Worm (Caenorhabditis elegans) whole organism, late embryonic: ENCODE measurements around the gene C39F7.1.

ENCODE experiments used
- F13H6.1 ChIP-seq: sonication (generic microtip); optimal IDR thresholded peaks from 2 replicates; lab custom pipeline; 2016; ENCODE audit warnings: missing genetic modification characterization, missing compliant biosample characterization
- Y22D7AL.16 ChIP-seq: sonication (generic microtip); optimal IDR thresholded peaks from 2 replicates; lab custom pipeline; 2016; ENCODE audit warnings: missing genetic modification characterization, missing compliant biosample characterization
- ahr-1 ChIP-seq: sonication (generic microtip); optimal IDR thresholded peaks from 2 replicates; lab custom pipeline; 2016; ENCODE audit warnings: missing genetic modification characterization, missing compliant biosample characterization
- ceh-19 ChIP-seq: fragments of 200-800 bp; sonication (Bioruptor generic); optimal IDR thresholded peaks from 2 replicates; lab custom pipeline; 2018; ENCODE audit warnings: mild to moderate bottlenecking, missing genetic modification characterization, missing compliant biosample characterization
- ceh-2 ChIP-seq: sonication (generic microtip); optimal IDR thresholded peaks from 2 replicates; lab custom pipeline; 2016; ENCODE audit warnings: missing genotype, missing genetic modification characterization, missing compliant biosample characterization
- ceh-22 ChIP-seq: sonication (generic microtip); optimal IDR thresholded peaks from 2 replicates; lab custom pipeline; 2017; ENCODE audit warnings: missing biosample characterization, missing genetic modification characterization
- ceh-31 ChIP-seq: sonication (generic microtip); optimal IDR thresholded peaks from 2 replicates; lab custom pipeline; 2016; ENCODE audit warnings: missing genetic modification characterization, missing compliant biosample characterization
- ceh-45 ChIP-seq: fragments of 200-800 bp; sonication (Bioruptor generic); IDR thresholded peaks from 2 replicates; pipeline ENCODE4 v1.3.6; 2022; ENCODE audit warnings: missing genetic modification reagents, missing genetic modification characterization, missing compliant biosample characterization
- ceh-48 ChIP-seq: sonication (generic microtip); optimal IDR thresholded peaks from 2 replicates; lab custom pipeline; 2016; ENCODE audit warnings: missing genetic modification characterization, inconsistent platforms, missing compliant biosample characterization
- ceh-9 ChIP-seq: sonication (generic microtip); optimal IDR thresholded peaks from 2 replicates; lab custom pipeline; 2016; ENCODE audit warnings: mild to moderate bottlenecking, missing genetic modification characterization, inconsistent platforms, missing compliant biosample characterization
- dmd-4 ChIP-seq: sonication (generic microtip); optimal IDR thresholded peaks from 2 replicates; lab custom pipeline; 2016; ENCODE audit warnings: borderline replicate concordance, missing genetic modification characterization, missing compliant biosample characterization
- dve-1 ChIP-seq: sonication (generic microtip); optimal IDR thresholded peaks from 2 replicates; lab custom pipeline; 2017; ENCODE audit warnings: antibody characterized with exemption, mild to moderate bottlenecking, missing genetic modification characterization, missing compliant biosample characterization
- fax-1 ChIP-seq: sonication (generic microtip); optimal IDR thresholded peaks from 2 replicates; lab custom pipeline; 2016; ENCODE audit warnings: missing genotype, missing genetic modification characterization, missing compliant biosample characterization
- gmeb-2 ChIP-seq: sonication (generic microtip); optimal IDR thresholded peaks from 2 replicates; lab custom pipeline; 2016; ENCODE audit warnings: missing genetic modification characterization, inconsistent platforms, missing compliant biosample characterization
- hlh-13 ChIP-seq: fragments of 200-800 bp; sonication (Bioruptor generic); optimal IDR thresholded peaks from 2 replicates; lab custom pipeline; 2018; ENCODE audit warnings: mild to moderate bottlenecking, missing genetic modification characterization, missing compliant biosample characterization
- hlh-15 ChIP-seq: sonication (generic microtip); optimal IDR thresholded peaks from 2 replicates; lab custom pipeline; 2016; ENCODE audit warnings: missing genetic modification characterization, missing compliant biosample characterization
- hlh-30 ChIP-seq: sonication (generic microtip); optimal IDR thresholded peaks from 2 replicates; lab custom pipeline; 2017; ENCODE audit warnings: antibody characterized with exemption, missing genetic modification characterization, missing compliant biosample characterization; ENCODE audit not compliant: insufficient read depth
- hlh-6 ChIP-seq: sonication (generic microtip); optimal IDR thresholded peaks from 2 replicates; lab custom pipeline; 2016; ENCODE audit warnings: missing genotype, missing genetic modification characterization, missing compliant biosample characterization
- lim-6 ChIP-seq: sonication (generic microtip); optimal IDR thresholded peaks from 2 replicates; lab custom pipeline; 2016; ENCODE audit warnings: missing genetic modification characterization, missing compliant biosample characterization
- madf-2 ChIP-seq: sonication (generic microtip); optimal IDR thresholded peaks from 2 replicates; lab custom pipeline; 2017; ENCODE audit warnings: missing genetic modification characterization, missing compliant biosample characterization
- mec-3 ChIP-seq: sonication (generic microtip); optimal IDR thresholded peaks from 2 replicates; lab custom pipeline; 2016; ENCODE audit warnings: borderline replicate concordance, missing genetic modification characterization, missing compliant biosample characterization
- nfya-1 ChIP-seq: sonication (generic microtip); optimal IDR thresholded peaks from 2 replicates; lab custom pipeline; 2017; ENCODE audit warnings: missing genetic modification characterization, mild to moderate bottlenecking, missing compliant biosample characterization, antibody characterized with exemption, moderate library complexity
- nhr-11 ChIP-seq: fragments of 150-350 bp; optimal IDR thresholded peaks from 2 replicates; lab custom pipeline; 2014; ENCODE audit warnings: missing biosample characterization, missing genetic modification characterization
- nhr-232 ChIP-seq: sonication (generic microtip); optimal IDR thresholded peaks from 2 replicates; lab custom pipeline; 2016; ENCODE audit warnings: missing genetic modification characterization, missing compliant biosample characterization
- odd-2 ChIP-seq: sonication (generic microtip); optimal IDR thresholded peaks from 2 replicates; lab custom pipeline; 2017; ENCODE audit warnings: antibody characterized with exemption, mild to moderate bottlenecking, missing genetic modification characterization, missing compliant biosample characterization
- pag-3 ChIP-seq: sonication (generic microtip); optimal IDR thresholded peaks from 2 replicates; lab custom pipeline; 2016; ENCODE audit warnings: missing compliant biosample characterization, missing genetic modification characterization, borderline replicate concordance
- pat-9 ChIP-seq: fragments of 200-800 bp; sonication (Bioruptor generic); optimal IDR thresholded peaks from 2 replicates; lab custom pipeline; 2018; ENCODE audit warnings: mild to moderate bottlenecking, missing genetic modification characterization, moderate library complexity, missing compliant biosample characterization
- pax-1 ChIP-seq: fragments of 150-350 bp; optimal IDR thresholded peaks from 2 replicates; lab custom pipeline; 2014; ENCODE audit warnings: missing biosample characterization, missing genetic modification characterization
- pha-4 ChIP-seq: fragments of 150-350 bp; optimal IDR thresholded peaks from 2 replicates; lab custom pipeline; 2018; ENCODE audit warnings: missing biosample characterization, missing genetic modification reagents, missing genetic modification characterization
- ref-2 ChIP-seq: sonication (generic microtip); optimal IDR thresholded peaks from 2 replicates; lab custom pipeline; 2016; ENCODE audit warnings: missing genetic modification characterization, missing compliant biosample characterization
- sdc-2 ChIP-seq: sonication (generic microtip); optimal IDR thresholded peaks from 2 replicates; lab custom pipeline; 2016; ENCODE audit warnings: missing genotype, missing genetic modification characterization, missing compliant biosample characterization
- sox-2 ChIP-seq: fragments of 200-800 bp; sonication (Bioruptor generic); IDR thresholded peaks from 2 replicates; pipeline ENCODE4 v1.3.6; 2022; ENCODE audit warnings: missing genetic modification reagents, missing genetic modification characterization, missing compliant biosample characterization
- sox-4 ChIP-seq: sonication (generic microtip); optimal IDR thresholded peaks from 2 replicates; lab custom pipeline; 2017; ENCODE audit warnings: mild to moderate bottlenecking, missing genetic modification characterization, inconsistent platforms, missing compliant biosample characterization
- syd-9 ChIP-seq: sonication (generic microtip); optimal IDR thresholded peaks from 2 replicates; lab custom pipeline; 2016; ENCODE audit warnings: mild to moderate bottlenecking, missing genetic modification characterization, moderate library complexity, missing compliant biosample characterization
- tbx-2 ChIP-seq: sonication (generic microtip); optimal IDR thresholded peaks from 2 replicates; lab custom pipeline; 2016; ENCODE audit warnings: missing genetic modification characterization, missing compliant biosample characterization
- ttx-3 ChIP-seq: sonication (generic microtip); optimal IDR thresholded peaks from 2 replicates; lab custom pipeline; 2016; ENCODE audit warnings: missing genetic modification reagents, missing genetic modification characterization, missing compliant biosample characterization
- unc-42 ChIP-seq: sonication (generic microtip); optimal IDR thresholded peaks from 2 replicates; lab custom pipeline; 2016; ENCODE audit warnings: missing genotype, missing genetic modification characterization, missing compliant biosample characterization
- unc-55 ChIP-seq: sonication (generic microtip); optimal IDR thresholded peaks from 2 replicates; lab custom pipeline; 2017; ENCODE audit warnings: missing biosample characterization, missing genetic modification reagents, missing genetic modification characterization
- unc-86 ChIP-seq: sonication (generic microtip); optimal IDR thresholded peaks from 2 replicates; lab custom pipeline; 2016; ENCODE audit warnings: missing genetic modification characterization, missing compliant biosample characterization
- zip-5 ChIP-seq: sonication (generic microtip); optimal IDR thresholded peaks from 2 replicates; lab custom pipeline; 2016; ENCODE audit warnings: missing genetic modification characterization, missing compliant biosample characterization

Gene C39F7.1

ce11 chrV:1260042-1260441 is at the start of gene C39F7.1:
C39F7.1 (plus strand) TSS chrV:1260342.
- no peak for TF ChIP-seq pax-1 (tag; lab: Kevin White, UChicago)
- TF ChIP-seq mec-3 (tag; lab: Kevin White, UChicago), result no peak
- TF ChIP-seq sox-4 (tag; lab: Kevin White, UChicago), result no peak
- no peak for TF ChIP-seq nfya-1 (tag; lab: Kevin White, UChicago)
- no peak for TF ChIP-seq pat-9
- no peak for TF ChIP-seq nhr-11 (tag; lab: Kevin White, UChicago)
- TF ChIP-seq dve-1, result no peak
- TF ChIP-seq sox-2 (GFP tag; lab: Robert Waterston, UW), result no peak
- no peak for TF ChIP-seq gmeb-2 (tag; lab: Kevin White, UChicago)
- no peak for TF ChIP-seq fax-1 (tag; lab: Kevin White, UChicago)
- no peak for TF ChIP-seq unc-86 (tag; lab: Kevin White, UChicago)
- no peak for TF ChIP-seq dmd-4 (tag; lab: Kevin White, UChicago)
- no peak for TF ChIP-seq ref-2 (tag; lab: Kevin White, UChicago)
- TF ChIP-seq, all 69 proteins: peak for 0

- TF ChIP-seq sdc-2 (tag; lab: Kevin White, UChicago) (no peak), syd-9 (tag; lab: Kevin White, UChicago) (no peak), ahr-1 (no peak), hlh-6 (tag; lab: Kevin White, UChicago) (no peak), ttx-3 (tag; lab: Kevin White, UChicago) (no peak), ceh-9 (no peak)
Measured at ce11 chrV:1220509-1220908, 39.6 kb upstream of the C39F7.1 start, which contains the start of gene Y50D4A.10. Y50D4A.10 (minus strand) TSS chrV:1220565.

ce11 chrV:1223559-1223958 is 36.6 kb upstream of the C39F7.1 start:
- no peak for TF ChIP-seq sox-4 (tag; lab: Kevin White, UChicago)
- peak; percentile 81 for TF ChIP-seq unc-42

- TF ChIP-seq ceh-2, result no peak
- no peak for TF ChIP-seq ceh-48
- TF ChIP-seq ceh-45 (GFP tag; lab: Robert Waterston, UW), result no peak
- TF ChIP-seq lim-6 (tag; lab: Kevin White, UChicago), result no peak
- no peak for TF ChIP-seq Y22D7AL.16 (tag; lab: Kevin White, UChicago)
- TF ChIP-seq pag-3, result no peak
- TF ChIP-seq tbx-2 (tag; lab: Kevin White, UChicago), result no peak
- no peak for TF ChIP-seq odd-2 (tag; lab: Kevin White, UChicago)
- no peak for TF ChIP-seq madf-2 (tag; lab: Kevin White, UChicago)
- no peak for TF ChIP-seq hlh-13 (GFP tag; lab: Kevin White, UChicago)
- TF ChIP-seq pha-4, result no peak
Measured at ce11 chrV:1226239-1226638, 33.9 kb upstream of the C39F7.1 start.

ce11 chrV:1227756-1228665 is 32.1 kb upstream of the C39F7.1 start:
- peak; percentile 5 for TF ChIP-seq unc-55 (GFP tag; lab: Kevin White, UChicago)
- no peak for TF ChIP-seq gmeb-2 (tag; lab: Kevin White, UChicago)
- TF ChIP-seq zip-5 (tag; lab: Kevin White, UChicago), result no peak
- TF ChIP-seq ceh-22 (tag; lab: Kevin White, UChicago), result no peak
- no peak for TF ChIP-seq lim-6 (tag; lab: Kevin White, UChicago)
- no peak for TF ChIP-seq ceh-45 (GFP tag; lab: Robert Waterston, UW)
- no peak for TF ChIP-seq F13H6.1 (tag; lab: Kevin White, UChicago)
- no peak for TF ChIP-seq ceh-19 (GFP tag; lab: Kevin White, UChicago)
- peak; percentile 5 for TF ChIP-seq ceh-31 (tag; lab: Kevin White, UChicago)
- TF ChIP-seq nhr-232 (tag; lab: Kevin White, UChicago), result no peak
- TF ChIP-seq hlh-30 (tag; lab: Kevin White, UChicago), result no peak
- no peak for TF ChIP-seq hlh-6 (tag; lab: Kevin White, UChicago)
- TF ChIP-seq syd-9 (tag; lab: Kevin White, UChicago), result no peak
- TF ChIP-seq unc-42, result peak; percentile 79
- no peak for TF ChIP-seq hlh-15 (tag; lab: Kevin White, UChicago)
- no peak for TF ChIP-seq pat-9
